Fruit fly (Drosophila melanogaster) whole organism, prepupa: ENCODE data around the gene CG4953.
A peak's percentile ranks its signal among the peaks of the same experiment; 100 is the strongest.

ENCODE experiments used
- CG11294 ChIP-seq: fragments of 200-800 bp; sonication (Bioruptor generic); IDR thresholded peaks from 2 replicates; pipeline ENCODE4 v1.3.6; 2022; ENCODE audit warnings: missing biosample characterization, missing genetic modification characterization
- CG11762 ChIP-seq: fragments of 200-800 bp; sonication (Bioruptor generic); optimal IDR thresholded peaks from 3 replicates; lab custom pipeline; 2016; ENCODE audit warnings: missing biosample characterization, missing genetic modification characterization; ENCODE audit not compliant: insufficient read depth
- CG16779 ChIP-seq: fragments of 200-800 bp; sonication (Bioruptor generic); optimal IDR thresholded peaks from 3 replicates; lab custom pipeline; 2017; ENCODE audit warnings: missing biosample characterization, mild to moderate bottlenecking, missing genetic modification characterization
- CG3032 ChIP-seq: fragments of 200-800 bp; optimal IDR thresholded peaks from 2 replicates; lab custom pipeline; 2019; ENCODE audit warnings: missing biosample characterization, mild to moderate bottlenecking, missing genetic modification characterization, moderate library complexity
- CG31627 ChIP-seq: fragments of 200-800 bp; sonication (Bioruptor generic); optimal IDR thresholded peaks from 3 replicates; lab custom pipeline; 2016; ENCODE audit warnings: missing biosample characterization, missing genetic modification characterization
- CG3919 ChIP-seq: fragments of 200-800 bp; sonication (Bioruptor generic); optimal IDR thresholded peaks from 3 replicates; lab custom pipeline; 2016; ENCODE audit warnings: missing biosample characterization, missing genetic modification characterization
- CG6163 ChIP-seq: fragments of 200-800 bp; sonication (Bioruptor generic); IDR thresholded peaks from 3 replicates; pipeline ENCODE4 v1.3.6; 2022; ENCODE audit warnings: missing biosample characterization, missing genetic modification characterization
- CG6276 ChIP-seq: fragments of 200-800 bp; sonication (Bioruptor generic); optimal IDR thresholded peaks from 2 replicates; lab custom pipeline; 2017; ENCODE audit warnings: missing biosample characterization, mild to moderate bottlenecking, missing genetic modification characterization
- CG7368 ChIP-seq: fragments of 200-800 bp; sonication (Bioruptor generic); optimal IDR thresholded peaks from 3 replicates; lab custom pipeline; 2016; ENCODE audit warnings: missing biosample characterization, missing genetic modification characterization
- CG8119 ChIP-seq: fragments of 200-800 bp; sonication (Bioruptor generic); IDR thresholded peaks from 3 replicates; pipeline ENCODE4 v1.3.6; 2022; ENCODE audit warnings: missing biosample characterization, missing genetic modification characterization
- CG9139 ChIP-seq: fragments of 200-800 bp; sonication (Bioruptor generic); optimal IDR thresholded peaks from 3 replicates; lab custom pipeline; 2017; ENCODE audit warnings: missing biosample characterization, mild to moderate bottlenecking, missing genetic modification characterization
- Eip78C ChIP-seq: fragments of 200-800 bp; sonication (Bioruptor generic); peaks from one replicate; lab custom pipeline; 2016; ENCODE audit warnings: missing biosample characterization, missing genetic modification characterization
- Eip93F ChIP-seq: fragments of 200-800 bp; sonication (Bioruptor generic); optimal IDR thresholded peaks from 2 replicates; lab custom pipeline; 2016; ENCODE audit warnings: missing biosample characterization, mild to moderate bottlenecking, missing genetic modification characterization
- Ets96B ChIP-seq: fragments of 200-800 bp; optimal IDR thresholded peaks from 2 replicates; lab custom pipeline; 2019; ENCODE audit warnings: missing biosample characterization, mild to moderate bottlenecking, missing genetic modification characterization, moderate library complexity
- Hr38 ChIP-seq: sonication (Bioruptor generic); optimal IDR thresholded peaks from 2 replicates; lab custom pipeline; 2016; ENCODE audit warnings: missing biosample characterization, missing genetic modification characterization
- Lpt ChIP-seq: fragments of 200-800 bp; sonication (Bioruptor generic); optimal IDR thresholded peaks from 3 replicates; lab custom pipeline; 2016; ENCODE audit warnings: missing biosample characterization, missing genetic modification characterization
- Met ChIP-seq: fragments of 200-800 bp; sonication (Bioruptor generic); optimal IDR thresholded peaks from 3 replicates; lab custom pipeline; 2016; ENCODE audit warnings: missing biosample characterization, missing genetic modification characterization
- OdsH ChIP-seq: fragments of 200-800 bp; sonication (Bioruptor generic); optimal IDR thresholded peaks from 3 replicates; lab custom pipeline; 2016; ENCODE audit warnings: missing biosample characterization, missing genetic modification characterization
- Sox102F ChIP-seq: fragments of 200-800 bp; sonication (Bioruptor generic); optimal IDR thresholded peaks from 2 replicates; lab custom pipeline; 2016; ENCODE audit warnings: missing biosample characterization, mild to moderate bottlenecking, missing genetic modification characterization
- Sox14 ChIP-seq: fragments of 200-800 bp; sonication (Bioruptor generic); optimal IDR thresholded peaks from 3 replicates; lab custom pipeline; 2016; ENCODE audit warnings: missing biosample characterization, missing genetic modification characterization
- acj6 ChIP-seq: fragments of 200-800 bp; sonication (Bioruptor generic); optimal IDR thresholded peaks from 3 replicates; lab custom pipeline; 2016; ENCODE audit warnings: missing biosample characterization, missing genetic modification characterization
- cyc ChIP-seq: fragments of 200-800 bp; sonication (Bioruptor generic); optimal IDR thresholded peaks from 3 replicates; lab custom pipeline; 2016; ENCODE audit warnings: missing biosample characterization, missing genetic modification characterization
- dac ChIP-seq: fragments of 200-800 bp; sonication (Bioruptor generic); optimal IDR thresholded peaks from 2 replicates; lab custom pipeline; 2017; ENCODE audit warnings: missing biosample characterization, mild to moderate bottlenecking, missing genetic modification characterization
- dsx ChIP-seq: fragments of 200-800 bp; optimal IDR thresholded peaks from 3 replicates; lab custom pipeline; 2019; ENCODE audit warnings: missing biosample characterization, mild to moderate bottlenecking, missing genetic modification characterization, moderate library complexity; ENCODE audit not compliant: poor library complexity, severe bottlenecking
- eg ChIP-seq: fragments of 200-800 bp; sonication (Bioruptor generic); IDR thresholded peaks from 3 replicates; pipeline ENCODE4 v1.3.6; 2022; ENCODE audit warnings: missing biosample characterization, missing genetic modification characterization
- esn ChIP-seq: fragments of 200-800 bp; sonication (Bioruptor generic); optimal IDR thresholded peaks from 2 replicates; lab custom pipeline; 2016; ENCODE audit warnings: missing biosample characterization, mild to moderate bottlenecking, missing genetic modification characterization, moderate library complexity
- fkh ChIP-seq: fragments of 200-800 bp; sonication (Bioruptor generic); optimal IDR thresholded peaks from 3 replicates; lab custom pipeline; 2017; ENCODE audit warnings: missing biosample characterization, mild to moderate bottlenecking, missing genetic modification characterization, moderate library complexity
- lz ChIP-seq: fragments of 200-800 bp; sonication (Bioruptor generic); optimal IDR thresholded peaks from 3 replicates; lab custom pipeline; 2016; ENCODE audit warnings: missing biosample characterization, missing genetic modification characterization
- salr ChIP-seq, 2 experiments: fragments of 200-800 bp; sonication (Bioruptor generic); optimal IDR thresholded peaks; 3 replicates each; lab custom pipeline; 2016 to 2018; ENCODE audit warnings: missing biosample characterization in 2 of 2, missing genetic modification characterization in 2 of 2, mild to moderate bottlenecking in 1 of 2
- ss ChIP-seq, 2 experiments: fragments of 200-800 bp; sonication (Bioruptor generic); optimal IDR thresholded peaks; 2 replicates in 1 of 2; 3 replicates in 1 of 2; lab custom pipeline; 2017 to 2018; ENCODE audit warnings: mild to moderate bottlenecking in 2 of 2, missing biosample characterization in 2 of 2, missing genetic modification characterization in 2 of 2, moderate library complexity in 1 of 2
- svp ChIP-seq: fragments of 200-800 bp; sonication (Bioruptor generic); peaks from one replicate; lab custom pipeline; 2016; ENCODE audit warnings: missing biosample characterization, missing genetic modification characterization
- vri ChIP-seq: fragments of 200-800 bp; sonication (Bioruptor generic); optimal IDR thresholded peaks from 3 replicates; lab custom pipeline; 2016; ENCODE audit warnings: missing biosample characterization, mild to moderate bottlenecking, missing genetic modification characterization

CG4953 gene

dm6 chr2L:10238726-10239652 lies 27.5 kb upstream of the CG4953 start, which contains the start of gene me31B:
Gene me31B, plus strand, starts transcription at chr2L:10239341.
- peak; percentile 7 for TF ChIP-seq Eip93F (GFP tag; lab: Kevin White, UChicago)
- no peak for TF ChIP-seq Hr38 (GFP tag; lab: Kevin White, UChicago)
- TF ChIP-seq CG6276 (GFP tag; lab: Kevin White, UChicago): no peak
- no peak for TF ChIP-seq CG8119 (GFP tag; lab: Robert Waterston, UW)
- no peak for TF ChIP-seq CG9139 (GFP tag; lab: Kevin White, UChicago)
- TF ChIP-seq Met (GFP tag; lab: Kevin White, UChicago): no peak
- no peak for TF ChIP-seq cyc (GFP tag; lab: Kevin White, UChicago)
- TF ChIP-seq CG3032: peak; percentile 14
- TF ChIP-seq Eip78C (GFP tag; lab: Kevin White, UChicago): no peak
- TF ChIP-seq CG31627 (GFP tag; lab: Kevin White, UChicago): no peak
- TF ChIP-seq CG6163 (GFP tag; lab: Robert Waterston, UW): no peak
- no peak for TF ChIP-seq acj6

DNA sequence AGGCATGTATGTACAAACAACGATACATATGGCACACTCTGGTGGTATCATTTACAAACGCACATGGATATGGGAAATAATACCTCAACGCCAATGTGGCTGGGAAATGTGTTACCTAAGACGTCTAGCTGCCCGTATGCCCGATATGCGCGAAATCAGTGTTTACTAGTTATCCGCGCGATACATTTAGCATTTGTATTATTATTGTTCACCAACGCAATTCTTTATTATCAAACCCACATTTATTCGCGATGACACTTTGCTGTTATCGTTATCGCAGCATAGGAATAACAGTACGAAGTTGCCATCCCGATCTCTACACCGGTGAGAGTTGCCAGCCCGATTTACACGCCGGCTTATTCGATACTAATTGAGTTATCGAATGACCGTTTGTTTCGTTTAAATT lies 19.7 kb upstream of the CG4953 start, which contains the start of gene chico:
chico (minus strand) TSS at position 294 of the 406 bp plus-strand sequence.
- no peak for TF ChIP-seq CG9139 (GFP tag; lab: Kevin White, UChicago)
- TF ChIP-seq cyc (GFP tag; lab: Kevin White, UChicago): no peak
- TF ChIP-seq CG3919 (GFP tag; lab: Kevin White, UChicago): no peak
- no peak for TF ChIP-seq CG11294
- no peak for TF ChIP-seq eg (GFP tag; lab: Robert Waterston, UW)
- no peak for TF ChIP-seq Lpt (GFP tag; lab: Kevin White, UChicago)
- no peak for TF ChIP-seq ss (GFP tag; optimal IDR thresholded peaks at IDR 0.05; lab: Kevin White, UChicago)
- no peak for TF ChIP-seq dac
- no peak for TF ChIP-seq CG7368
- TF ChIP-seq CG16779 (tag; lab: Kevin White, UChicago): no peak
- TF ChIP-seq Sox14 (GFP tag; lab: Kevin White, UChicago): no peak
- TF ChIP-seq vri (GFP tag; lab: Kevin White, UChicago): no peak
- TF ChIP-seq lz (GFP tag; lab: Kevin White, UChicago): no peak

dm6 chr2L:10249655-10250202 lies 16.8 kb upstream of the CG4953 start:
- TF ChIP-seq fkh (GFP tag; lab: Kevin White, UChicago) (peak; percentile 94), svp (GFP tag; lab: Kevin White, UChicago) (no peak)

- TF ChIP-seq fkh (GFP tag; lab: Kevin White, UChicago) (peak; percentile 36), Eip78C (GFP tag; lab: Kevin White, UChicago) (peak; percentile 79), vri (GFP tag; lab: Kevin White, UChicago) (no peak), esn (peak; percentile 6), lz (GFP tag; lab: Kevin White, UChicago) (peak; percentile 10), dsx (GFP tag; lab: Kevin White, UChicago) (peak; percentile 97)
These were observed 16.1 kb upstream of the CG4953 start, which contains the start of the genes bsk and CG31717 for dm6 chr2L:10250441-10250847. Gene bsk, minus strand, starts transcription at chr2L:10250501. Gene CG31717, plus strand, starts transcription at chr2L:10250737.

DNA sequence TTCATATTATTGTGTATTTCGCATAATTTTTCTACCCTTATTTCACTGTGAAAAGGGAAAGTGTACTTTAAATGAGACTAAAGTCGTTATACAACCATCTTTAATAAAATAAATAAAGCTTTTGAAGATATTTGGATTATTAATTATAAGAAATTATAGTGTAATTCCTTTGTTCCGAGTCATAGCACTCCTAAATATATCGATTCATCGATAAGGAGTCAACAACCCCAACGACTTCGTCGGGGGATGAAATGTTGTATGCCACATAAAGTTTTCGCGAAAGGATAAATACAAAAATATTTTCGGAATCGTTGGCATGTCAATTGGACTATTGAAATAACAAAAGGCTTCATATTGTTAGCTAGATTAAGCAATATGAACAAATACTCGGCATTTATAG lies 14.9 kb upstream of the CG4953 start, which contains the start of gene Ror:
Ror (plus strand) TSS at position 252 of the 400 bp plus-strand sequence.
- TF ChIP-seq CG8119 (GFP tag; lab: Robert Waterston, UW): no peak

dm6 chr2L:10255725-10256158 lies 10.8 kb upstream of the CG4953 start, which contains the start of gene CG5676:
Gene CG5676, minus strand, starts transcription at chr2L:10255891.
- TF ChIP-seq Eip78C (GFP tag; lab: Kevin White, UChicago): no peak
- no peak for TF ChIP-seq Sox14 (GFP tag; lab: Kevin White, UChicago)
- no peak for TF ChIP-seq CG9139 (GFP tag; lab: Kevin White, UChicago)
- TF ChIP-seq CG7368: no peak
- no peak for TF ChIP-seq Sox102F (GFP tag; lab: Kevin White, UChicago)
- TF ChIP-seq Ets96B (tag; lab: Kevin White, UChicago): no peak
- no peak for TF ChIP-seq OdsH (GFP tag; lab: Kevin White, UChicago)
- TF ChIP-seq ss (GFP tag; optimal IDR thresholded peaks at IDR 0.05; lab: Kevin White, UChicago): no peak
- no peak for TF ChIP-seq svp (GFP tag; lab: Kevin White, UChicago)
- TF ChIP-seq salr (GFP tag; optimal IDR thresholded peaks at IDR 0.05; lab: Kevin White, UChicago): no peak
- no peak for TF ChIP-seq vri (GFP tag; lab: Kevin White, UChicago)
- TF ChIP-seq CG11762 (GFP tag; lab: Kevin White, UChicago): no peak
- TF ChIP-seq CG3919 (GFP tag; lab: Kevin White, UChicago): no peak
